Worm (Caenorhabditis elegans) whole organism, L2 larva: ENCODE data around the gene ZK669.2.

Experiments
- aly-2 ChIP-seq: fragments of 150-350 bp; optimal IDR thresholded peaks from 2 replicates; lab custom pipeline; 2014; ENCODE audit warnings: missing biosample characterization, missing genetic modification characterization
- ama-1 ChIP-seq: fragments of 150-350 bp; optimal IDR thresholded peaks from 2 replicates; lab custom pipeline; 2018; ENCODE audit warnings: inconsistent platforms
- ceh-82 ChIP-seq: fragments of 150-350 bp; optimal IDR thresholded peaks from 2 replicates; lab custom pipeline; 2014; ENCODE audit warnings: missing biosample characterization, missing genetic modification characterization
- egl-27 ChIP-seq: sonication (generic microtip); optimal IDR thresholded peaks from 3 replicates; lab custom pipeline; 2017; ENCODE audit warnings: missing biosample characterization, missing genetic modification reagents, missing genetic modification characterization
- fos-1 ChIP-seq: fragments of 150-350 bp; optimal IDR thresholded peaks from 2 replicates; lab custom pipeline; 2014; ENCODE audit warnings: missing biosample characterization, missing genetic modification characterization
- lin-39 ChIP-seq: fragments of 150-350 bp; optimal IDR thresholded peaks from 2 replicates; lab custom pipeline; 2014; ENCODE audit warnings: missing biosample characterization, missing genetic modification reagents, missing genetic modification characterization
- nhr-11 ChIP-seq: fragments of 150-350 bp; optimal IDR thresholded peaks from 2 replicates; lab custom pipeline; 2014; ENCODE audit warnings: missing biosample characterization, missing genetic modification characterization
- nhr-25 ChIP-seq: fragments of 150-350 bp; sonication (generic microtip); optimal IDR thresholded peaks from 3 replicates; lab custom pipeline; 2014; ENCODE audit warnings: missing biosample characterization, missing genetic modification characterization
- nhr-77 ChIP-seq: fragments of 150-350 bp; optimal IDR thresholded peaks from 2 replicates; lab custom pipeline; 2014; ENCODE audit warnings: missing biosample characterization, missing genetic modification characterization
- sma-3 ChIP-seq: sonication (generic microtip); optimal IDR thresholded peaks from 2 replicates; lab custom pipeline; 2016; ENCODE audit warnings: missing genetic modification reagents, missing genetic modification characterization, missing compliant biosample characterization
- snpc-4 ChIP-seq: fragments of 150-350 bp; optimal IDR thresholded peaks from 2 replicates; lab custom pipeline; 2014; ENCODE audit warnings: missing biosample characterization, missing genetic modification characterization
- unc-62 ChIP-seq: fragments of 150-350 bp; optimal IDR thresholded peaks from 2 replicates; lab custom pipeline; 2014; ENCODE audit warnings: missing biosample characterization, missing genetic modification reagents, missing genetic modification characterization
- ztf-11 ChIP-seq: sonication (generic microtip); optimal IDR thresholded peaks from 2 replicates; lab custom pipeline; 2017; ENCODE audit warnings: missing biosample characterization, missing genetic modification characterization

ce11 chrII:7940848-7941247 is 2.9 kb upstream of the ZK669.2 start, which contains the start of gene ZK669.3:
- TF ChIP-seq snpc-4 (tag; lab: Kevin White, UChicago) (no peak), lin-39 (no peak), ztf-11 (tag; lab: Kevin White, UChicago) (no peak), ama-1 (lab: Kevin White, UChicago) (no peak), fos-1 (tag; lab: Kevin White, UChicago) (no peak), nhr-77 (tag; lab: Kevin White, UChicago) (no peak), nhr-11 (tag; lab: Kevin White, UChicago) (no peak), unc-62 (GFP tag; lab: Kevin White, UChicago) (no peak), sma-3 (GFP tag; lab: Kevin White, UChicago) (no peak), nhr-25 (tag; lab: Kevin White, UChicago) (no peak), egl-27 (tag; lab: Kevin White, UChicago) (no peak), aly-2 (no peak), ceh-82 (no peak)
